Fruit fly (Drosophila melanogaster): ENCODE data around the gene MTA1-like.

The MTA1-like gene

dm6 chr3R:5600361-5601043 is 48.0 kb downstream of the MTA1-like start:
- TF ChIP-seq EcR (GFP tag; optimal IDR thresholded peaks at IDR 0.05) (peak; percentile 54), CG34367 (tag; optimal IDR thresholded peaks at IDR 0.05) (peak; percentile 9), CG15710 (tag; optimal IDR thresholded peaks at IDR 0.05) (no peak)

DNA sequence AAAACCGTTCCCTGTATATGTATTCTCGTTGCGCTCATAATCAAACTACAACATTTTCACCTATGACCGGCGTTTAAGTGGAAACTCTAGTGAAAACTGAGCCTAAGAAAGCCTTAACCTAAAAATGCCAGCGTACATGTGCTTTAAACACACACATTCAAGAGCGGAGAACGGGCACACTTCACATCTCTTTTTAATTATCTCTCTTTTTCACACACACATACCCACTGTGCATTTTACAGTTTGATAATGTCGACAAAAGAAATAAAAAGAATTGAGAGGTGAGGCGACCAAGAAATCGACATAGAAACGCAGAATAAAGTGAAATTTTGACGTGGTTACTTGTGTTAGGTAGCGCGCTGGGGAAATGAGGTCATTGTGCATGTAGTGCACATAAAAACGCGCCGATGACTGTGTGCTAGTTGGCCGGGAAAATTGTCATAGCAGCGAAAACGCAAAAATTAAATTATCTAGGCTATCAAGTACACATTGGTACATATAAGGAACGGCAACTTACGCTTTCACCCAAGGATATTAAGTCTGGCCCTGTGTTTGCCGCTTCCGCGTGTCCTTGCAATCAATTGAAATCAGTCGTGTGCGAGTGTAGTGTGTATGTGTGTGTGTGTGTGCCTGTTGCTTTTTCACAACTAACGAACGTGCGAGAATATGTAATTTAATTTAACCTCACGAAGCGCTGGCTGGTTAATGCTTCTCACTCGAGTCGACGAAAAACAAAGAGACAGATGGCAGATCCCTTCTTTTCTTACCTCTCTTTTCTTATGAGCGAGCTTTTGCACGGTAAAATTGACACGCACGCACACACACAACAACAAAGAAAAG is 48.8 kb downstream of the MTA1-like start:
- TF ChIP-seq CG12605 (GFP tag; IDR thresholded peaks at IDR 0.05) (no peak), CG15710 (tag; optimal IDR thresholded peaks at IDR 0.05) (no peak), CG14655 (GFP tag; optimal IDR thresholded peaks at IDR 0.05) (no peak), CG10348 (GFP tag; IDR thresholded peaks at IDR 0.05) (no peak), CG9948 (tag; optimal IDR thresholded peaks at IDR 0.05) (no peak), rn (GFP tag; IDR thresholded peaks at IDR 0.05) (no peak), CG8159 (tag; optimal IDR thresholded peaks at IDR 0.05) (no peak), EcR (GFP tag; optimal IDR thresholded peaks at IDR 0.05) (no peak), Ets98B (GFP tag; IDR thresholded peaks at IDR 0.05) (no peak), CG8301 (tag; optimal IDR thresholded peaks at IDR 0.05) (no peak), Snoo (tag; optimal IDR thresholded peaks at IDR 0.05) (no peak), CG32121 (GFP tag; IDR thresholded peaks at IDR 0.05) (no peak), Pif1B (GFP tag; optimal IDR thresholded peaks at IDR 0.05) (no peak), CG13204 (GFP tag; optimal IDR thresholded peaks at IDR 0.05) (no peak), Pif1A (GFP tag; optimal IDR thresholded peaks at IDR 0.05) (no peak), CG34367 (tag; optimal IDR thresholded peaks at IDR 0.05) (no peak)

- TF ChIP-seq CG10348 (GFP tag; IDR thresholded peaks at IDR 0.05) (no peak), CG12605 (GFP tag; IDR thresholded peaks at IDR 0.05) (0 out of 2 replicates have a peak, but pooled peaks have one; percentile 20)
Observed at dm6 chr3R:5594878-5595277, 53.7 kb downstream of the MTA1-like start.

DNA sequence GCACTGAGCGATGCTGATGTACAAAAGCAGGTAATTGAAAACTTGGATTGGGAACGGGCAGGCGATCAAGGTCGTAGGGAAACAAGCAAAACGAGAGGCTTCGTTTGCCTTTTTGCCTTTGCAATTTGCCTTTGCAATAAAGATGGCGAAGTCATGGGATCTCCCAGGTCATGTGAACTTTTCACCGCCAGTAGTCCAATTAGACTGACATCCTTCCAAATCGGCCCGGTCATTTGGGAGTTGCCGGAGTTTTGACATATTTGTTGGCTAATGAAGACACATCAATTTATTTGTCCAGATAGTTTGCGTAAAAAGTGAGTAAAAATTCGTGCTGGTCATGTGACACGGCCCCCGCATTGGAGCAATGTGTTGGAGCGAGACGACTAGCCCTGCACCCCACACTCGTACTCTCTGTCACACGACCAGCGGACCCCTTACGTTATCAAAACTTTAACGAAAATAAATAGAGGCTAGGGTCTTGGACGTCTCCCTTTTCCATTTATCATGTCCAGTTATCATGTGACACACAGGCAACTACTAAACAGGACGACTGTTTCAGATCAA is 56.4 kb downstream of the MTA1-like start:
- TF ChIP-seq rn (GFP tag; IDR thresholded peaks at IDR 0.05): no peak
- TF ChIP-seq EcR (GFP tag; optimal IDR thresholded peaks at IDR 0.05): peak; percentile 30
- 0 out of 3 replicates have a peak, but pooled peaks have one; percentile 34 for TF ChIP-seq CG4496 (GFP tag; IDR thresholded peaks at IDR 0.05)

DNA sequence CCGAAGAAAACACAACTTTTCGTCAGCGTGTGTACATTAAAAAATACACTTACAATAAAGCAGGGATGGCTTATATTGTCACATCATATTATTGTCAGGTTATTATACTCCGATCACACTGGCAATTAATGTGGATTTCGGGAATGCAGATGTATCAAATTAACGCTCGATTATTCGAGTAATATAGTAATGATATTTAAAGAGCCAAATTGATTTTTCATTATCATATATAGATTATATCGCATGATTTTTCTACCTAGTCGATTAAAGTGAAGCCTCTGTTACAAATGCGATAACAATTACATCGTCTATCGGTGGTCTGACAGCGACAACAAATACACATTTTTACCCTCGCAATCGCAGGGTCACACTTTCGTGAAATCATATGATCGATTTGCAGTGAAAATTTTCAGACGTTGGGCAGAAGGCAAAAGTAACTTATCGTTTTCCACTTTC is 57.1 kb downstream of the MTA1-like start, which contains the start of the genes noi and Vha26:
noi (minus strand) TSS at position 62 of the 456 bp plus-strand sequence.
Vha26 (plus strand) TSS at position 366 of the 456 bp plus-strand sequence.
- TF ChIP-seq CG8159 (tag; optimal IDR thresholded peaks at IDR 0.05): no peak
- TF ChIP-seq CG15710 (tag; optimal IDR thresholded peaks at IDR 0.05): peak; percentile 15
